Fruit fly (Drosophila melanogaster) whole organism, embryonic: ENCODE measurements around the gene CG14219.
A peak's percentile ranks its signal among the peaks of the same experiment; 100 is the strongest.

ENCODE experiments used
- CG10543 ChIP-seq: fragments of 200-800 bp; sonication (Bioruptor generic); optimal IDR thresholded peaks from 3 replicates; lab custom pipeline; 2017; ENCODE audit warnings: missing biosample characterization, mild to moderate bottlenecking, missing genetic modification characterization, moderate library complexity
- CG11695 ChIP-seq: fragments of 200-800 bp; sonication (Bioruptor generic); IDR thresholded peaks from 3 replicates; pipeline ENCODE4 v1.3.6; 2022; ENCODE audit warnings: missing biosample characterization, missing genetic modification characterization
- CG13424 ChIP-seq: fragments of 200-800 bp; sonication (Bioruptor generic); optimal IDR thresholded peaks from 2 replicates; lab custom pipeline; 2019; ENCODE audit warnings: missing biosample characterization, mild to moderate bottlenecking, missing genetic modification characterization, moderate library complexity
- CG14050 ChIP-seq: fragments of 200-800 bp; sonication (Bioruptor generic); IDR thresholded peaks from 3 replicates; pipeline ENCODE4 v1.3.6; 2022; ENCODE audit warnings: missing biosample characterization, missing genetic modification characterization
- CG17385 ChIP-seq: fragments of 200-800 bp; sonication (Bioruptor generic); optimal IDR thresholded peaks from 3 replicates; lab custom pipeline; 2018; ENCODE audit warnings: missing biosample characterization, mild to moderate bottlenecking, missing genetic modification characterization
- CG17612 ChIP-seq: fragments of 200-800 bp; sonication (Bioruptor generic); IDR thresholded peaks from 2 replicates; pipeline ENCODE4 v1.3.6; 2022; ENCODE audit warnings: missing biosample characterization, missing genetic modification characterization
- CG17802 ChIP-seq: fragments of 200-800 bp; sonication (Bioruptor generic); optimal IDR thresholded peaks from 2 replicates; lab custom pipeline; 2018; ENCODE audit warnings: missing biosample characterization, mild to moderate bottlenecking, missing genetic modification characterization, moderate library complexity
- CG3163 ChIP-seq: fragments of 200-800 bp; sonication (Bioruptor generic); optimal IDR thresholded peaks from 3 replicates; lab custom pipeline; 2016; ENCODE audit warnings: missing biosample characterization, missing genetic modification characterization
- CG4328 ChIP-seq: fragments of 200-800 bp; sonication (Bioruptor generic); optimal IDR thresholded peaks from 3 replicates; lab custom pipeline; 2017; ENCODE audit warnings: missing biosample characterization, missing genetic modification reagents, missing genetic modification characterization
- CG4707 ChIP-seq: fragments of 200-800 bp; sonication (Bioruptor generic); optimal IDR thresholded peaks from 2 replicates; lab custom pipeline; 2018; ENCODE audit warnings: missing biosample characterization, mild to moderate bottlenecking, missing genetic modification characterization, moderate library complexity
- CG7963 ChIP-seq: fragments of 200-800 bp; sonication (Bioruptor generic); IDR thresholded peaks from 3 replicates; pipeline ENCODE4 v1.3.6; 2022; ENCODE audit warnings: missing biosample characterization, missing genetic modification characterization; ENCODE audit not compliant: partially characterized antibody
- CG8359 ChIP-seq: fragments of 200-800 bp; sonication (Bioruptor generic); optimal IDR thresholded peaks from 2 replicates; lab custom pipeline; 2017; ENCODE audit warnings: missing biosample characterization, mild to moderate bottlenecking, missing genetic modification characterization, borderline replicate concordance
- CG8478 ChIP-seq: fragments of >200 bp; optimal IDR thresholded peaks from 2 replicates; lab custom pipeline; 2018
- CG8765 ChIP-seq: fragments of 200-800 bp; sonication (Bioruptor generic); IDR thresholded peaks from 2 replicates; pipeline ENCODE4 v1.3.6; 2022; ENCODE audit warnings: missing biosample characterization, missing genetic modification characterization
- CG9609 ChIP-seq: fragments of 200-800 bp; sonication (Bioruptor generic); optimal IDR thresholded peaks from 3 replicates; lab custom pipeline; 2016; ENCODE audit warnings: missing biosample characterization, missing genetic modification characterization
- CkIIα-i1 ChIP-seq: fragments of 200-800 bp; sonication (Bioruptor generic); IDR thresholded peaks from 2 replicates; pipeline ENCODE4 v1.3.6; 2022; ENCODE audit warnings: missing biosample characterization, missing genetic modification characterization
- Drgx ChIP-seq: fragments of 200-800 bp; sonication (Bioruptor generic); IDR thresholded peaks from 2 replicates; pipeline ENCODE4 v1.3.6; 2022; ENCODE audit warnings: missing biosample characterization, missing genetic modification characterization
- ERR ChIP-seq: fragments of 200-800 bp; sonication (Bioruptor generic); optimal IDR thresholded peaks from 2 replicates; lab custom pipeline; 2016; ENCODE audit warnings: missing biosample characterization, missing genetic modification characterization
- Fer3 ChIP-seq: fragments of 200-800 bp; sonication (Bioruptor generic); optimal IDR thresholded peaks from 2 replicates; lab custom pipeline; 2018; ENCODE audit warnings: missing biosample characterization, mild to moderate bottlenecking, missing genetic modification characterization, moderate library complexity
- Gug ChIP-seq: fragments of 200-800 bp; sonication (Bioruptor generic); IDR thresholded peaks from 4 replicates; pipeline ENCODE4 v1.3.6; 2022; ENCODE audit warnings: missing biosample characterization, missing genetic modification characterization
- HLH4C ChIP-seq: fragments of 200-800 bp; sonication (Bioruptor generic); IDR thresholded peaks from 3 replicates; pipeline ENCODE4 v1.3.6; 2022; ENCODE audit warnings: missing biosample characterization, missing genetic modification characterization; ENCODE audit not compliant: partially characterized antibody
- Hey ChIP-seq: fragments of 200-800 bp; sonication (Bioruptor generic); optimal IDR thresholded peaks from 3 replicates; lab custom pipeline; 2018; ENCODE audit warnings: missing biosample characterization, mild to moderate bottlenecking, missing genetic modification characterization
- MTF-1 ChIP-seq: fragments of 200-800 bp; sonication (Bioruptor generic); optimal IDR thresholded peaks from 2 replicates; lab custom pipeline; 2018; ENCODE audit warnings: missing biosample characterization, mild to moderate bottlenecking, missing genetic modification characterization, borderline replicate concordance
- Mad ChIP-seq: fragments of 200-800 bp; sonication (Bioruptor generic); optimal IDR thresholded peaks from 2 replicates; lab custom pipeline; 2016; ENCODE audit warnings: missing biosample characterization, missing genetic modification characterization
- NK7.1 ChIP-seq: fragments of 200-800 bp; sonication (Bioruptor generic); optimal IDR thresholded peaks from 3 replicates; lab custom pipeline; 2016; ENCODE audit warnings: missing biosample characterization, missing genetic modification characterization
- NfI ChIP-seq: fragments of 200-800 bp; sonication (Bioruptor generic); optimal IDR thresholded peaks from 3 replicates; lab custom pipeline; 2018; ENCODE audit warnings: missing biosample characterization, mild to moderate bottlenecking, missing genetic modification characterization, moderate library complexity
- Optix ChIP-seq: fragments of 200-800 bp; sonication (Bioruptor generic); IDR thresholded peaks from 3 replicates; pipeline ENCODE4 v1.3.6; 2022; ENCODE audit warnings: missing biosample characterization, missing genetic modification characterization
- Rfx ChIP-seq: fragments of 200-800 bp; sonication (Bioruptor generic); IDR thresholded peaks from 2 replicates; pipeline ENCODE4 v1.3.6; 2022; ENCODE audit warnings: missing biosample characterization, missing genetic modification characterization
- Sry-β ChIP-seq: fragments of 200-800 bp; sonication (Bioruptor generic); optimal IDR thresholded peaks from 2 replicates; lab custom pipeline; 2018; ENCODE audit warnings: missing biosample characterization, mild to moderate bottlenecking, missing genetic modification characterization, moderate library complexity
- Xbp1 ChIP-seq: fragments of 200-800 bp; sonication (Bioruptor generic); optimal IDR thresholded peaks from 3 replicates; lab custom pipeline; 2016; ENCODE audit warnings: missing biosample characterization, mild to moderate bottlenecking, missing genetic modification characterization
- ab ChIP-seq: fragments of 200-800 bp; sonication (Bioruptor generic); optimal IDR thresholded peaks from 2 replicates; lab custom pipeline; 2016; ENCODE audit warnings: missing biosample characterization, missing genetic modification characterization
- al ChIP-seq: fragments of 200-800 bp; sonication (Bioruptor generic); IDR thresholded peaks from 2 replicates; pipeline ENCODE4 v1.3.6; 2022; ENCODE audit warnings: missing biosample characterization, missing genetic modification characterization
- bbx ChIP-seq: fragments of 200-800 bp; sonication (Bioruptor generic); IDR thresholded peaks from 2 replicates; pipeline ENCODE4 v1.3.6; 2022; ENCODE audit warnings: missing biosample characterization, missing genetic modification characterization; ENCODE audit not compliant: partially characterized antibody
- bsh ChIP-seq, 2 experiments: fragments of 200-800 bp; sonication (Bioruptor generic); optimal IDR thresholded peaks; 2 replicates each; lab custom pipeline; 2017 to 2018; ENCODE audit warnings: mild to moderate bottlenecking in 2 of 2, missing biosample characterization in 2 of 2, missing genetic modification characterization in 2 of 2, moderate library complexity in 1 of 2
- cad ChIP-seq: fragments of >200 bp; optimal IDR thresholded peaks from 2 replicates; lab custom pipeline; 2017; ENCODE audit warnings: missing biosample characterization, missing genetic modification characterization
- chif ChIP-seq, 2 experiments: fragments of 200-800 bp; sonication (Bioruptor generic); optimal IDR thresholded peaks; 3 replicates each; lab custom pipeline; 2016; ENCODE audit warnings: missing biosample characterization in 2 of 2, missing genetic modification characterization in 2 of 2
- exex ChIP-seq: fragments of 200-800 bp; sonication (Bioruptor generic); optimal IDR thresholded peaks from 4 replicates; lab custom pipeline; 2018; ENCODE audit warnings: missing biosample characterization, mild to moderate bottlenecking, missing genetic modification characterization, moderate library complexity
- fd64A ChIP-seq: fragments of 200-800 bp; sonication (Bioruptor generic); optimal IDR thresholded peaks from 3 replicates; lab custom pipeline; 2018; ENCODE audit warnings: missing biosample characterization, mild to moderate bottlenecking, missing genetic modification characterization
- fru ChIP-seq: fragments of >200 bp; optimal IDR thresholded peaks from 2 replicates; lab custom pipeline; 2017
- gro ChIP-seq: fragments of 200-800 bp; sonication (Bioruptor generic); optimal IDR thresholded peaks from 2 replicates; lab custom pipeline; 2016; ENCODE audit warnings: missing biosample characterization, missing genetic modification characterization
- ham ChIP-seq: fragments of 200-800 bp; sonication (Bioruptor generic); IDR thresholded peaks from 2 replicates; pipeline ENCODE4 v1.3.6; 2022; ENCODE audit warnings: missing biosample characterization, missing genetic modification characterization
- hth ChIP-seq: fragments of >200 bp; optimal IDR thresholded peaks from 2 replicates; lab custom pipeline; 2017; ENCODE audit warnings: inconsistent platforms
- mirr ChIP-seq: fragments of 200-800 bp; sonication (Bioruptor generic); optimal IDR thresholded peaks from 3 replicates; lab custom pipeline; 2018; ENCODE audit warnings: missing biosample characterization, mild to moderate bottlenecking, missing genetic modification characterization
- nau ChIP-seq: fragments of 200-800 bp; sonication (Bioruptor generic); optimal IDR thresholded peaks from 3 replicates; lab custom pipeline; 2017; ENCODE audit warnings: missing biosample characterization, mild to moderate bottlenecking, missing genetic modification characterization, missing genetic modification reagents
- nerfin-2 ChIP-seq: fragments of 200-800 bp; sonication (Bioruptor generic); IDR thresholded peaks from 2 replicates; pipeline ENCODE4 v1.3.6; 2022; ENCODE audit warnings: missing biosample characterization, missing genetic modification characterization; ENCODE audit not compliant: partially characterized antibody
- pita ChIP-seq: fragments of 200-800 bp; sonication (Bioruptor generic); optimal IDR thresholded peaks from 2 replicates; lab custom pipeline; 2017; ENCODE audit warnings: missing biosample characterization, mild to moderate bottlenecking, missing genetic modification characterization
- row ChIP-seq: fragments of 200-800 bp; sonication (Bioruptor generic); IDR thresholded peaks from 3 replicates; pipeline ENCODE4 v1.3.6; 2022; ENCODE audit warnings: missing biosample characterization, missing genetic modification characterization
- sens ChIP-seq: fragments of 200-800 bp; sonication (Bioruptor generic); peaks from one replicate; lab custom pipeline; 2016; ENCODE audit warnings: missing biosample characterization, missing genetic modification characterization
- sens-2 ChIP-seq: fragments of 200-800 bp; sonication (Bioruptor generic); IDR thresholded peaks from 2 replicates; pipeline ENCODE4 v1.3.6; 2022; ENCODE audit warnings: missing biosample characterization, missing genetic modification characterization
- stc ChIP-seq: fragments of 200-800 bp; sonication (Bioruptor generic); IDR thresholded peaks from 2 replicates; pipeline ENCODE4 v1.3.6; 2022; ENCODE audit warnings: missing biosample characterization, missing genetic modification characterization
- ttk ChIP-seq: fragments of 200-800 bp; sonication (Bioruptor generic); IDR thresholded peaks from 2 replicates; pipeline ENCODE4 v2.1.2; 2022; ENCODE audit warnings: missing biosample characterization, missing genetic modification characterization
- unc-4 ChIP-seq: fragments of 200-800 bp; sonication (Bioruptor generic); IDR thresholded peaks from 2 replicates; pipeline ENCODE4 v1.3.6; 2022; ENCODE audit warnings: missing biosample characterization, missing genetic modification characterization; ENCODE audit not compliant: partially characterized antibody
- zf30C ChIP-seq: fragments of 200-800 bp; sonication (Bioruptor generic); optimal IDR thresholded peaks from 3 replicates; lab custom pipeline; 2018; ENCODE audit warnings: missing biosample characterization, mild to moderate bottlenecking, missing genetic modification characterization

Gene CG14219

DNA sequence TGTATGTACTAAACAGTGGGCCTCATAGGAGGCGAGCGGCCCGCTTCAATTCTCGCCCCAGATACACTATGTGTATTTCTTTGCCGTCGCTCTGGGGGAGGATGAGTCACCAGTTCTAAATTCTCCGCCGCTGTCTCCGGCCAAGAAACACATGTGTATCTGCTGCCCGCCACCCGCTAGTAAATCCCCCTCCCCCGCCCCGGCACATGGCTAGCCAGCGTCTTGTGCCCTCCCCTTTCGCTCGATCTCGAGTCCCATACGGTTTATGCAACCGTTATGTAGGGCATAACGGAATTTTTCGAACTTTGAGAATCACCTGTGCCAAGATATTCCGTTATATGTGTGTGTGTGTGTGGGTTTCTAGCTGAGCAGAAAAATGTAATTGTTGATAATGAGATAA lies 15.9 kb upstream of the CG14219 start (continued):
- TF ChIP-seq CG17612 (no peak), sens (no peak), fd64A (GFP tag; lab: Kevin White, UChicago) (no peak), CG8765 (GFP tag; lab: Robert Waterston, UW) (no peak), cad (GFP tag; lab: Kevin White, UChicago) (no peak), nau (GFP tag; lab: Kevin White, UChicago) (no peak), mirr (GFP tag; lab: Kevin White, UChicago) (no peak), sens-2 (GFP tag; lab: Robert Waterston, UW) (no peak), al (no peak), CG10543 (peak; percentile 92), fru (no peak), CG13424 (no peak), CkIIα-i1 (no peak), zf30C (GFP tag; lab: Kevin White, UChicago) (no peak), CG11695 (GFP tag; lab: Robert Waterston, UW) (no peak), Sry-β (GFP tag; lab: Kevin White, UChicago) (no peak), CG17385 (GFP tag; lab: Kevin White, UChicago) (no peak), unc-4 (GFP tag; lab: Robert Waterston, UW) (no peak), bbx (GFP tag; lab: Robert Waterston, UW) (0 out of 2 replicates have a peak, but pooled peaks have one; percentile 20), NK7.1 (GFP tag; lab: Kevin White, UChicago) (no peak), Mad (no peak), Hey (tag; lab: Kevin White, UChicago) (no peak), row (GFP tag; lab: Robert Waterston, UW) (0 out of 3 replicates have a peak, but pooled peaks have one; percentile 7), chif (GFP tag; optimal IDR thresholded peaks at IDR 0.05; lab: Kevin White, UChicago) (no peak), CG4707 (GFP tag; lab: Kevin White, UChicago) (peak; percentile 39), CG4328 (GFP tag; lab: Kevin White, UChicago) (no peak), ab (GFP tag; lab: Kevin White, UChicago) (no peak), stc (GFP tag; lab: Robert Waterston, UW) (no peak), MTF-1 (no peak), exex (peak; percentile 32), Xbp1 (GFP tag; lab: Kevin White, UChicago) (no peak), CG9609 (no peak), bsh (GFP tag; optimal IDR thresholded peaks at IDR 0.05; lab: Kevin White, UChicago) (no peak), Gug (GFP tag; lab: Robert Waterston, UW) (no peak), Drgx (GFP tag; lab: Robert Waterston, UW) (no peak), HLH4C (no peak), CG3163 (GFP tag; lab: Kevin White, UChicago) (no peak), CG14050 (no peak), ham (GFP tag; lab: Robert Waterston, UW) (no peak), ttk (no peak), CG17802 (no peak), gro (GFP tag; lab: Kevin White, UChicago) (no peak), nerfin-2 (GFP tag; lab: Robert Waterston, UW) (no peak), Rfx (GFP tag; lab: Robert Waterston, UW) (0 out of 2 replicates have a peak, but pooled peaks have one; percentile 49), CG7963 (no peak), Fer3 (tag; lab: Kevin White, UChicago) (no peak), CG8359 (GFP tag; lab: Kevin White, UChicago) (no peak), ERR (GFP tag; lab: Kevin White, UChicago) (no peak), Optix (GFP tag; lab: Robert Waterston, UW) (no peak), NfI (GFP tag; lab: Kevin White, UChicago) (no peak), pita (GFP tag; lab: Kevin White, UChicago) (no peak), CG8478 (lab: Kevin White, UChicago) (no peak), hth (lab: Kevin White, UChicago) (no peak)
